Fruit fly (Drosophila melanogaster) ovary, adult (tissue): ENCODE measurements around the gene Pus1.

ENCODE experiments used
- CG17801 ChIP-seq: fragments of 200-800 bp; optimal IDR thresholded peaks from 2 replicates; lab custom pipeline; 2019; ENCODE audit warnings: missing biosample characterization, mild to moderate bottlenecking, missing genetic modification characterization, moderate library complexity; ENCODE audit not compliant: partially characterized antibody

Pus1 gene

DNA sequence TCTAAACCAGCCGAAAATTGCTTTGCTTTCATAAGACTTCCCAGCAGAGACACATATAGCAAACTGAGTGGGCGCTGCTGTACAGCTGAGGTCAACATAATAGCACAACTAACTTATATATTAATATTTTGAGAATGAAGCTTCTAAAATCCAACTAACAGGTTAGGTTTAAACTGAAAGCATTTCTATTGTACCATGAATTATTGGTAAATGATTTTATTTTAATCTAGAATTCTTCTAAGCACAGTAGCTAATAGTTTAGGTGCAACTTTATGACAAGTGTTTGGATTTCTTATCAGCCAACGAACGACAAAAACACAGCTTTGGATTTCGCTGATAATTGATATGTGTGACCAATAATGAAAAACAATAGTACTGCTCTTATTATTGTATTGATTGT lies 37.4 kb downstream of the Pus1 start:
- TF ChIP-seq CG17801: no peak

DNA sequence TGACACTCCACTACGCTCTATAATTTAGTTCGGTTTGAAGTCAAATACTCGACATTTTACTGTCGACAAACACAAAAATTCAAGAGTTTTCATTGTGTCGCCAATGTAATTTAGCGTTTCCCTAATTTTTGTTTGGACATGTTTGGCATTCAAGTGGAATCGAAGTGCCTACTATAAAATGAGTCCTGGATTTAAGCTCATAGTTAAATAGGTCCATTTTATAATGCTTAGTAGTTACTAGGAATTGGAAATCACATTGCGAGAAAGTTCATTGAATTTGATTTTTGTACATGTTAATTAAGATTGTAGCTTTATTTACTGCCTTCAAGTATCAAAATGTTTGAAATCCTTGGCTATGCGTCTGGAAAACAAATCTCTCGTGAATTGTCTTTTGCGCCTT lies 38.2 kb downstream of the Pus1 start, which contains the start of gene att-ORFB:
TSS of gene att-ORFB (minus strand) at position 101 of the 400 bp plus-strand sequence.
- no peak for TF ChIP-seq CG17801

DNA sequence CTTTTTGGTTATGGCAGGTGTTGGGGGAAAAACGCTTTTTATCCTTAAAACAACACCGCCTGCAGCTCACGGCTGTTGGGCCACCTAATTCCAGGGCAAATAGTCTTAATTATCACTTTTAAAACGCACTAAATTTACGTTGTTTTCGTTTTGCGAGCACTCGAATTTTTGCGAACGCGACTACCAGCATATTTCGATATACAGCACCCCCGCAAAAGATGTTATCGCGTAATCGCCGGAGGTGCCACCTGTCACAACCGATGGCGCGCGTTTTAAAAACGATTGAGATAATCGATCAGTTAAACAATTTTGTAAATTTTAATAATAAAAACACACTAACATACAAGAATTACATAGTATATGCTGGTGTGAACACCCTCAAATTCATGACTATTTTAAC lies 40.4 kb downstream of the Pus1 start, which contains the start of gene Stat92E:
TSS of gene Stat92E (minus strand) at position 219 of the 400 bp plus-strand sequence.
- no peak for TF ChIP-seq CG17801

DNA sequence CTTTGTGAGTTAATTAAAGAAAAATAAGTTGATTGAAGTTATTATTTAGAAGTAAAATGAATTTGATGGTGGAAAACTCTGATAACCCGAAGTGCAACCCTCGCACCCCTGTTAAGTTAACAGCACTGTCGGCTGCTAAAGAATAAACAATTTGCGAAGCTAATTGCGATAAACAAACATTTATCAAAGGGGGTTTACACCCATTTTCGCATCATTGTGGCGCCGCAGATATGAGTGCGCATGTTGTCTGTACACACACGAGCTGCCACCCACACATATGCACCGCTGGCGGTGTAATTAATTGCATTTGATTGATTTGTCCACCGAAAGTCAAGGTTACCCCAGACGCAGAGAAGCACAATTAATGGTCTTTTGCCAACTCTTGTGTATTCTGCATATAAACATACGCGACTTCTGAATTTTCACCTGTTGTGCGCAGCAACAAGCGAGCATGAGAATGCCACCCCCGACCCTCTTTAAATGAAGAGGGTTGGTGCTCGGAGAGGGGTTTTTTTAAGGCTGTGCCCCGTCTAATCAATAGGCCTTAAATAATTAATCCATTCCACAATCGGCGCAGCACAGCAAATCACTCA lies 40.9 kb downstream of the Pus1 start:
- no peak for TF ChIP-seq CG17801

DNA sequence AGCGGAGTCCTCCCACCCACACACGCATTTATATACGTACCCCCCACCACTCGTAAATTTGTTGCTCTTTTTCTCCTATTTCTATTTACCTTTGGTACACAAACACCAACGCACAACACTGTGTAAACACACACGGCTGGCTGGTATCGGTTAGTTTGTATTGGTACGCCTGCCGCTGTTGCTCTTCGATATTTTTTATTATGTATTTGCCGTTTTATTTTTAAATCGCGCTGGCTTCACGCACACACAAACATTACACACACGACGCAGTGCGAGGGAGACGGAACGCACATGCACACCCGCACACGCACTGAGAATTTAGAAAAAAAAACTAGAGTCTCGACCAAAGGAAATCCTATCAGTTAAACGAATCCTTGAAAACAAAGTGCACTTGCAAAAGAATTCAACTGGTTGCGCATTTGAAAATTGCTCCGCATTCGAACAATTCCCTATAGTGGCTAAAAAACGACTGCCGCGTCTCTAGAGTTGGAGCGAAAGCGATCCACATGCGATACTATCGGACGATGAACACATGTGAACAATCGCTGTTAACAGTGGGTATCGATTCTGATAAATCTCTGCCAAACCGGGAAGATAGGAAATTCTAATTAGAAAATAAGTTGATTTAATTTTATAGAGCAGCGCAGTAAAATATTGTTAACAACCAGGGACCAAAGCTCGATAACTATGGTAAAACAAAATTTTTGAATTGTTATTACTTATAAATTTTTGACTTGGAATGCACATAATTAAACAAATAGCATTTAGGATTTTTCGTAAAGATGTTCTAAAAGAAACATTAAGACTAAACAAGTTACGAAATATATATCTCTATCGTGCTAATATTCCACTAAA lies 41.6 kb downstream of the Pus1 start:
- peak; percentile 50 for TF ChIP-seq CG17801

DNA sequence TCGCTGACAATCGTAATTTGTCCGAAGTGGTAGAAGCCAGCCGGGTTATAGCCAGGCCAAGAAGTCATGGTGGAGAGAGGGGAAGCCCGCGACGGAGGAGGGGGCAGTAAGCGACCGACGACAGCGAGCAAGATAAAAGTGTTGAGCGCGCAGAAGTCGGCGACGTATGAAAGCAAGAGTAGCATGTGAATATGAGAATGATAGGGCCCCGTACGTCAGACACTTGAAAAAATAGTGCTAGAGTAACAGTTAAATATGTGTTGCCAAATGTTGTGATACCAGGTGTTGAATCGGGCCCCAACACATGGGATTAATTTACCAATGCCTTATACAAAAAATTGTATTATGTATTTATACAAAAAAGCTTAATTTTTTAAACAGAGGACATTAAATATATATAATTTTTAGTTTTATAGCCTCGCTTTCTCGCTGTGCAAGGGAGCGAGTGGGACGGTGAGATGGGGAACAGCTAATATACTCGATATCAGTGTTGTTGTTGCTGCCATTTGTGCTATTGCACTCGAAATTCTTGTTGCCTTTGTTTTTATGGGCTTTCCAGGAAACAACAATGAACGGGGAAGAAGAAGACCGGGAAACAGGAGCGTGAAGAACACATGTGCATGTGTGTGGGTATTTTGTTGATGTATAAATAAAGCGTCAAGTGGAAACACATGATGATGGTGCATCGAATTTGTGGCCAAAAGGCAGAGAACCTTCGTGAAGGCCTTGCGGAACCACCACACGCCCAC lies 42.4 kb downstream of the Pus1 start:
- peak; percentile 91 for TF ChIP-seq CG17801

DNA sequence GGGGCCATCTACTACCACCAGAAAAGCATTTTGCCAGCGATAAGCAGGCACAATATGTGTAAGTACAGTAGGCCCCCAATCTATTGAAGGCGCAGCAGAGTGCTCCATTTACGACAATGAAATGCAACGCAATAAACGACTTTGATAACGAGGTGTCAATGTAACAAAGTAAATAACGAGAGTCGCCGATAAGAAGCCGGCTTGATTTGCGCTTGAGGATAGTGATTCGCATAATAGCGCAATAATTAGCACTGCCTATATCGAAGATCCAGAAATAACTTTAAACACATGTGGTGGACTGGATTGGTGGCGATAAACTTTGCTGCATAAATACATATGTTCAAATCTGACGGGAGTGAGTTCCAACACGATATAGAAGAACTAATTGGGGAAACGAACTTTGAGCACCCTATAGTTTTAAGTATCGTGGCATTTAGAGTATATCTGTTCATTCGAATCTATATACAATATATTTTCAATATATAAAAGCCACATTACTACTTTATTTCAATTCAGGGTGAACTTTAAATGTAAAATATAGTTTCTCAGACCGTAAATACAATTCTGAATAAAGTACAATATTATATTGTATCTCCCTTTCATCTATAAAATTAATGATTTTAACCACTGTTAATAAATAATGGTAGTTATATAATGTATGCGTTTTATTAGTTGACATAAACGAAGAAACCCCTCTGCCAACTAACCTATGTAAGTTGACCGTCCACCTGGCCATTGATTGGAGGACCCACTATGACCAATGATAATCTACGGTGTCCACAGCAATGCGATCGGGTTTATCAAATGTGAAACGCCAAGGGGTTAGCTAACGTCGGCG lies 43.2 kb downstream of the Pus1 start:
- TF ChIP-seq CG17801: no peak

DNA sequence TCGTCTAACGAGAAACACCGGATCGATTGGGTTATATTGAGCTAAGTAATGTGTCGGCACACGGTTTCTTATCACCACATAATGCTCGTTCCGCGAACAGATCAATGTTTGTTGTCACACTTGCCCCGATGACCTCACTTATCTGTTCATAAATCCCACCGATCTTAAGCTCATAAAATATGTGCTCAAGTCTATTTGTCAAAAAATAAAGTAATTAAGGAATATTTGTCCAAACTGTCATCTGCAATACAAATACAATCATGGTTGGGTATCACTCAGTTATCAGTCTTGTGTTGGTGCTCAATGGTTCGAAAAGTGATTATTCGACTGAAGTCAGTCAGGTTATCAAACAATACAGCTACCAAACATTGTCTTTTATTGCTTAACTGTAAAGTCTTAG lies 44.2 kb downstream of the Pus1 start:
- no peak for TF ChIP-seq CG17801

DNA sequence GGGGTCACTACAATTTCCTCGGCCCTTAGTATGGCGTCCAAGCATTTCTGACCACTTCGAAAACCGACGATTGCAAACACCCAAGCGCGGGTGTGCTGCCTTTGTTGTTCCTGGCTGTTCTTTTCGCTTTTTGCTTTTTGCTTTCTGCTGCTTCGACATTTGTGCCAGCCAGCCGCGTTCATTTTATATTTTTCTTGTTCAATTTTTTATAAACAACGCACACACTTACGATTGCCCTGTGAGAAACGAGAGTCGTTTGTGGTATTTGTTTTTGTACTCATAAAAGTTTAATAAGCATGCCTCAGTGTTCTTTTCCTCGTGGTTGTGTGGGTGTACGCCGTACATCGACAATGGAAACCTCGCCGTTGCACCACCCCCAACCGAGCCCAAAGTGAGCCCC lies 44.7 kb downstream of the Pus1 start:
- TF ChIP-seq CG17801: no peak

DNA sequence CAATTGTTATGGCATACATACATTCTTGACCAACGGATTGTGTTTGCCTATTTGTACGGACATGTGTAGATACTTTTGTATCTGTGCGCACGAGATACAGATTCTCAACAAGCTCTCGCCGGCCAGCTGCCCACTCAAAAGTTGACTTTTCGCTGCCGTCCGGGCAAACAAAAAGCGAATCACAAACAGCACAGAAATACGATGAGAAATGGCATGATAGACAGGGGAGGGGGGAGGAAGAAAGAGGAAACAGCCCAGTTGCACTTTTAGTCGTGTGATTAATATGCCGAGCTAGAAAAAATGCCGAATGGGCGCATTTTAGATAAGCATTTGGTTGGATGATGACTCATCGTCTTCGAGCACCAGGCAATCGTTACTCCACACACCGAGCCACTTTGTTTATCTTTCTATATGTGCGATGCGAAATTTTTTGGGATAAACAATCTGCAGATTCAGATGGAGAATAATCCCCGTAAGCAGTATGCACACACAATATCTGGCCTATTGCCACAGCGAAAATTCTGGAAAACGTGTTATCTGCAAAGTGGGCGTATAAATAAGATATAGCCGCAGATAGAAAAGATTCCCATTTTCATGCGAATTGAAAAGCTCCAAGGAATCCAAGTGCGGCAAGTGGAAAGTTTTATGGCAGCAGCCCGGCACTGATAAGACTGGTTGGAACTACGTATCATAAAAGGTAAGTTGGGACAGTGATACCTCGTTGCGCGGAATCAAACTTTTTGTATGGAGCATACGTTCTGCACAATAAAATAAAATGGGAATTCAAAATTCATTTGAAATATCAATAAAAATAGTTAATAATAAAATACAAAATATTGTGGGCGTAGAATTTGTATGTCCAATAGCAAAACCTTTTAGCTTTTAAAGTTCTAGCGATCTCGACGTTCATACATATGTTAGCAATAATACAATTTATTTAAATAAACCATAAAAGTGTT lies 45.5 kb downstream of the Pus1 start:
- no peak for TF ChIP-seq CG17801

DNA sequence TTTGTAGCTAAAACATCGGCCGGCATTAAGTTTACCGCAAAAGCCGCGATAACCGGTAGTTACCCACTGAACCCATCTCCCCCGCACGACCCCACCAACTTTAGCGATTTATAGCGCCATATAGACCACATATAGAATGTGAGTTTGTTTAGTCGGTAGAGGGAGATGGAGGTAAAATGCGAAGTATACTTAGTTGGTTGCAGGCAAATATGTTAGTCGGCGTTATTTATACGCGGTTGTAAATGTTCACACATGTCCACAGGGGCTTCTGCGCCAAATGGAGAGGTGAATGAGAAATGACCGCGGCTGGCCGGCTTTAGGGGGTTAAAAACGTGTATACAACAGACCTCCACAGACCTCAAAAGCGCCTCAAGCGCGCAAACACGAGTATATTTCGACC lies 46.8 kb downstream of the Pus1 start:
- no peak for TF ChIP-seq CG17801

DNA sequence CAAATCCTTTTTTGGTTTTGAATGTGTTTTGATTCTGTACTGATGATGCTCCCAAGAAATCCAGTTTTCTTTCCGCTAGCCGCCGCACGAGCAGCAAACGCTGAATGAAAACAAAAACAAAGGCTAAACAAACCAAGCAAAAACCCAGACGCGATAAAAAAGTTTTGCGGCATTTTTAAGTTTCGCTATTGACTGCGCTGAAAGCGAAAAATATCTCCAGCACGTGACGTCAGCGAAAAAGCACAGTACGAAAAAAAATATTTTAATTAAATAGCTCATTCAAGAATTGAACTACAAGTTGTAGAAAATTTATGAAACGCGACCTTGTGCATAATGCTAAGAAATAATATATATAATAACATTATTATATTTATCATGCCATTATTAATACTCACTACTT lies 47.5 kb downstream of the Pus1 start:
- TF ChIP-seq CG17801: no peak

DNA sequence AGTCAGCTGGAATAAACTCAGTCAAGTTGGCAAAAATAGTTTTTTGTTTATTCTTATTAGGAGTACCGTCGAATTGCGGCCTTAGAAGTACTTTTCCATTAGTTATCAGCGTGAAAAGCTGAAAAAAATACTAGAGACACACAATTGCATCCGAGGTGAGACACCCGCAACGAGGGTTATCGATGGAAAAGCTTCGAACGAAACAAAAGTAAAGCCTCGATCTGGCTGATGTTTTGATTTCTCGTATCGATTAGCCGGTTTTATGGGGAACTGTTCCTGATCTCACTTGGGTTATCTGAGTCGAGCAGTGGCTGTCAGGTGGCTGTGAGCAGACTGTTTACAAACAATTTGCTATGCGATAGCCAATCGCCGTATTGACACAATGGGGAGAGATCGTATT lies 48.8 kb downstream of the Pus1 start:
- TF ChIP-seq CG17801: no peak

DNA sequence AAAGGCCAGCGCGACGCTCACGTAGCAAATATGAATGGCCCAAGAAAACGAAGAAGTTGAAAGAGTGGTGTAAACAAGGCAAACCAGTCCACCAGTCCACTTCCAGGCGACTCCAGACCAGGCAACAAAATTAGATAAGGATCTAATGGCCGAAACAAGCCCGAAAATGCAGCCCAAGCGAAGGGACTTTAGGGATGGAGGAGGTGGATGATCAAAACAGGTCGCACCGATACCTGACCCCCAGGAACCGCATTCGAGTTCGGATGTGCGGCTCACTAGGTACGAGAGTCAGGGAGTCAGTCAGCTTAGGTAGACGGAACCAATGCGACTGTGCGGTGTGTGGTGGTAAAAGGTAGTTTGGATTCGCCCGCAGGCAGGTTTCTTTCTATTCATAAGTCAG lies 49.3 kb downstream of the Pus1 start:
- no peak for TF ChIP-seq CG17801
